Worm (Caenorhabditis elegans) whole organism, mixed stage, embryonic: Measurements from ENCODE around the gene C08B6.2.

Experiments
- blmp-1 ChIP-seq: fragments of 150-350 bp; optimal IDR thresholded peaks from 2 replicates; lab custom pipeline; 2014; ENCODE audit warnings: missing biosample characterization, missing genetic modification characterization
- ceh-43 ChIP-seq: fragments of 200-800 bp; sonication (Bioruptor generic); optimal IDR thresholded peaks from 2 replicates; lab custom pipeline; 2018; ENCODE audit warnings: mild to moderate bottlenecking, missing genetic modification characterization, moderate library complexity, missing compliant biosample characterization
- ceh-83 ChIP-seq: fragments of 200-800 bp; sonication (Bioruptor generic); optimal IDR thresholded peaks from 2 replicates; lab custom pipeline; 2018; ENCODE audit warnings: mild to moderate bottlenecking, missing genetic modification characterization, missing compliant biosample characterization
- ces-1 ChIP-seq: fragments of 150-350 bp; optimal IDR thresholded peaks from 2 replicates; lab custom pipeline; 2014; ENCODE audit warnings: missing biosample characterization, missing genetic modification reagents, missing genetic modification characterization
- cnd-1 ChIP-seq: fragments of 200-800 bp; sonication (Bioruptor generic); optimal IDR thresholded peaks from 2 replicates; lab custom pipeline; 2018; ENCODE audit warnings: mild to moderate bottlenecking, missing genetic modification characterization, missing compliant biosample characterization
- drap-1 ChIP-seq: fragments of 200-800 bp; sonication (Bioruptor generic); optimal IDR thresholded peaks from 3 replicates; lab custom pipeline; 2018; ENCODE audit warnings: mild to moderate bottlenecking, missing genetic modification characterization, missing compliant biosample characterization
- elt-1 ChIP-seq: sonication (generic microtip); optimal IDR thresholded peaks from 2 replicates; lab custom pipeline; 2017; ENCODE audit warnings: missing genetic modification characterization, mild to moderate bottlenecking, missing compliant biosample characterization, antibody characterized with exemption, moderate library complexity, borderline replicate concordance; ENCODE audit not compliant: insufficient read depth
- elt-3 ChIP-seq: fragments of 150-350 bp; optimal IDR thresholded peaks from 2 replicates; lab custom pipeline; 2014; ENCODE audit warnings: missing biosample characterization, missing genetic modification characterization
- hlh-1 ChIP-seq: fragments of 150-350 bp; optimal IDR thresholded peaks from 2 replicates; lab custom pipeline; 2014; ENCODE audit warnings: missing biosample characterization, missing genetic modification reagents, missing genetic modification characterization
- lin-13 ChIP-seq: fragments of 150-350 bp; optimal IDR thresholded peaks from 2 replicates; lab custom pipeline; 2014; ENCODE audit warnings: missing biosample characterization, missing genetic modification characterization
- lsy-2 ChIP-seq: fragments of 150-350 bp; optimal IDR thresholded peaks from 2 replicates; lab custom pipeline; 2014; ENCODE audit warnings: missing biosample characterization, missing genetic modification characterization
- mab-5 ChIP-seq: fragments of 150-350 bp; optimal IDR thresholded peaks from 2 replicates; lab custom pipeline; 2014; ENCODE audit warnings: missing biosample characterization, missing genetic modification characterization
- mep-1 ChIP-seq: fragments of 150-350 bp; optimal IDR thresholded peaks from 2 replicates; lab custom pipeline; 2017; ENCODE audit warnings: missing biosample characterization, missing genetic modification reagents, missing genetic modification characterization, inconsistent platforms
- mls-2 ChIP-seq: sonication (generic microtip); optimal IDR thresholded peaks from 2 replicates; lab custom pipeline; 2016; ENCODE audit warnings: mild to moderate bottlenecking, missing genetic modification characterization, moderate library complexity, missing compliant biosample characterization
- nhr-2 ChIP-seq: fragments of 150-350 bp; optimal IDR thresholded peaks from 2 replicates; lab custom pipeline; 2014; ENCODE audit warnings: missing biosample characterization, missing genetic modification characterization
- nhr-237 ChIP-seq: fragments of 150-350 bp; optimal IDR thresholded peaks from 2 replicates; lab custom pipeline; 2014; ENCODE audit warnings: missing biosample characterization, missing genetic modification characterization
- nhr-28 ChIP-seq: fragments of 150-350 bp; optimal IDR thresholded peaks from 2 replicates; lab custom pipeline; 2014; ENCODE audit warnings: missing biosample characterization, missing genetic modification characterization
- nhr-76 ChIP-seq: sonication (generic microtip); optimal IDR thresholded peaks from 2 replicates; lab custom pipeline; 2017; ENCODE audit warnings: missing biosample characterization, missing genetic modification characterization
- pha-4 ChIP-seq: fragments of 150-350 bp; optimal IDR thresholded peaks from 2 replicates; lab custom pipeline; 2018; ENCODE audit warnings: missing biosample characterization, missing genetic modification reagents, missing genetic modification characterization
- sem-2 ChIP-seq: fragments of 200-800 bp; sonication (Bioruptor generic); optimal IDR thresholded peaks from 2 replicates; lab custom pipeline; 2018; ENCODE audit warnings: mild to moderate bottlenecking, missing genetic modification characterization, missing compliant biosample characterization
- snpc-4 ChIP-seq: fragments of 150-350 bp; optimal IDR thresholded peaks from 2 replicates; lab custom pipeline; 2014; ENCODE audit warnings: missing biosample characterization, missing genetic modification characterization
- sptf-1 ChIP-seq: sonication (generic microtip); optimal IDR thresholded peaks from 2 replicates; lab custom pipeline; 2017; ENCODE audit warnings: mild to moderate bottlenecking, missing genetic modification characterization, moderate library complexity, missing compliant biosample characterization
- tbx-8 ChIP-seq: fragments of 200-800 bp; sonication (Bioruptor generic); optimal IDR thresholded peaks from 2 replicates; lab custom pipeline; 2018; ENCODE audit warnings: mild to moderate bottlenecking, missing genetic modification characterization, moderate library complexity, missing compliant biosample characterization
- unc-120 ChIP-seq: sonication (generic microtip); optimal IDR thresholded peaks from 2 replicates; lab custom pipeline; 2017; ENCODE audit warnings: missing genetic modification characterization, missing compliant biosample characterization; ENCODE audit not compliant: poor library complexity, severe bottlenecking
- unc-39 ChIP-seq: fragments of 150-350 bp; optimal IDR thresholded peaks from 2 replicates; lab custom pipeline; 2014; ENCODE audit warnings: missing biosample characterization, missing genetic modification characterization
- unc-62 ChIP-seq: fragments of 150-350 bp; optimal IDR thresholded peaks from 2 replicates; lab custom pipeline; 2014; ENCODE audit warnings: missing biosample characterization, missing genetic modification reagents, missing genetic modification characterization
- zip-8 ChIP-seq: fragments of 150-350 bp; optimal IDR thresholded peaks from 2 replicates; lab custom pipeline; 2014; ENCODE audit warnings: missing biosample characterization, missing genetic modification characterization
- ztf-11 ChIP-seq: fragments of 150-350 bp; optimal IDR thresholded peaks from 2 replicates; lab custom pipeline; 2014; ENCODE audit warnings: missing biosample characterization, missing genetic modification characterization

The C08B6.2 gene

DNA sequence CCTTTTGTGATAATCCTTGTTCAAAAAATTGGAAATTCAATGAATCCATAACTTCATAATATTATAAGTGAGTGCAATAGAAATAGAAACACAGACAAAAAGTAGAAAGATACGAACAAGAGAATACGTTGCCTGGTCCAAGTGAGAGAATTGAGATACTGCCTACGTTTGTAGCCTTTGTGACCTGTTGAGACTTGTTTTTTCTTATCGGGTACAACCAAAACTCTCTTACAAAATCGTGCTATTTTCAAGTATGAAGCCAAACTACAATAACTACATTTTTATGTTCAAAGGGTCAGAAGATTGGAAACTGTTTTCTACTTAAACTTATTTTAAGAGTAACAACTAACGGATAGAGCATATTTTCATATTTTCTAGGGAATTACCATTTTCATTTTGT lies 23.9 kb upstream of the C08B6.2 start, which contains the start of gene nhr-205:
nhr-205 (minus strand) TSS at position 141 of the 400 bp plus-strand sequence.
- no peak for TF ChIP-seq ceh-83 (GFP tag; lab: Kevin White, UChicago)
- no peak for TF ChIP-seq zip-8 (tag; lab: Kevin White, UChicago)
- TF ChIP-seq ceh-43, result no peak
- no peak for TF ChIP-seq mep-1
- TF ChIP-seq lsy-2 (tag; lab: Kevin White, UChicago), result no peak
- TF ChIP-seq lin-13, result no peak
- no peak for TF ChIP-seq drap-1 (GFP tag; lab: Kevin White, UChicago)
- no peak for TF ChIP-seq unc-120 (tag; lab: Kevin White, UChicago)
- no peak for TF ChIP-seq mls-2 (tag; lab: Kevin White, UChicago)
- TF ChIP-seq blmp-1 (tag; lab: Kevin White, UChicago), result no peak
- TF ChIP-seq unc-39 (tag; lab: Kevin White, UChicago), result no peak

DNA sequence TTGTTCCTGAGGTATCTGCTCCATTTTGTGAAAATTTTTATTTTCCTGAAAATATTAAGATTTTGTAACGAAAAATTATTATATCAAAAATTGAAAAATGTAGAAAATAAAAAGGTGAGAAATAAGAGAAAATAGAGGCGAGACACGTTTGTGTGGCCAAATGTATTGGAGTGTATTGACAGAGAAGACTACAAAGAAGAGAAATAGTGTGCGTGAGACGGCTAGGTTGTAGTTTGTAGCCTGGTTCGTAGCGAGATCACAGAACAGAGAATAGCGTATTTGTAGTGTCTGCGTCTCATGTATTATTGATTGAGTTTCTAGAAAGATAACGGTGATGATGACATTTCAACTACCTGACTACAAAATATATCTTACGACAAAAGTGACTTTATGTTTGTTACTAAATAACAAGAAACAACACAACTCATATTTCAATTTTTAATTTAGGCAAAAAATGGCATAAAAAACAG lies 21.5 kb upstream of the C08B6.2 start, which contains the start of gene nhr-12:
nhr-12 (minus strand) TSS at position 51 of the 470 bp plus-strand sequence.
- TF ChIP-seq nhr-237 (no peak), mep-1 (peak; percentile 13), nhr-28 (tag; lab: Kevin White, UChicago) (peak; percentile 50)
- TF ChIP-seq, all 35 proteins: peak for 2

DNA sequence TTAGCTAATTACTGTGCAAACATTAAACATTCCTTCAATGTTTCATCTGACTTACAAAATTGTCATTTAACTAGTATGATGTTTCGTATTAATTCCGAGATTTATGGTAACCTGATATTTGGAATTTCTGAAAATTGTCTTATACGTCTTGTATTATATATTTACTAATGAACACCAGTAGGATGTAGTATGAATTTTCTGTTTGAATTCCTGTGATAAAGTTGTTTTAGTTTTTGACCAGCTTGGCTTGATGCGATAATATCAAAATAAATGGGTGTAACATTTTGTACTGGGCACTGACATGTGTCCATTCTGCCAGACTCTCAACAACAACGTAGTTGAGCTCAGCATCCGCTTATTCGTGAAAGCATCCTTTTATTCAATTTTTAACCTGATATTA lies 20.6 kb upstream of the C08B6.2 start, which contains the start of gene R04B5.6:
R04B5.6 (plus strand) TSS at position 301 of the 400 bp plus-strand sequence.
- TF ChIP-seq nhr-76 (tag; lab: Kevin White, UChicago) (no peak), ceh-83 (GFP tag; lab: Kevin White, UChicago) (no peak), hlh-1 (peak; percentile 6), unc-39 (tag; lab: Kevin White, UChicago) (no peak), ces-1 (GFP tag; lab: Kevin White, UChicago) (no peak), cnd-1 (tag; lab: Kevin White, UChicago) (no peak), pha-4 (no peak)

DNA sequence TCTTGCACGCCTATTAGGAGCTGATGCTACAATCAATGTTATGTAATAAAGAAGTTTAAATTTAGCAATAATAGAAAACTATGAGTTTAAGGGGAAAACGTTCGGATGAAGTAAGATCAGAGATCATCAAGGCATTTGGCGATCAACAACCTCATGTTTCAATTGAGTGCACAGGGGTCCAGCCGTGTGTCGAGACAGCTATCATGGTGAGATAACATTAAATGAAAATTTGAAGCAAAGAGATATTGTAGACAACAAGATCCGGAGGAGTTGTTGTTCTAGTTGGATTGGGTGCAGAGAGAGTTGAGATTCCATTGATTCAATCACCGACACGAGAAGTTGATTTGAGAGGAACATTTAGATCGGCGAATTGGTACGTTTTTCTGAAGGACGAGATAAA lies 19.4 kb upstream of the C08B6.2 start:
- TF ChIP-seq ztf-11 (tag; lab: Kevin White, UChicago) (no peak), blmp-1 (tag; lab: Kevin White, UChicago) (no peak), tbx-8 (GFP tag; lab: Kevin White, UChicago) (no peak), nhr-28 (tag; lab: Kevin White, UChicago) (no peak), unc-62 (no peak), hlh-1 (peak; percentile 52), pha-4 (no peak)

DNA sequence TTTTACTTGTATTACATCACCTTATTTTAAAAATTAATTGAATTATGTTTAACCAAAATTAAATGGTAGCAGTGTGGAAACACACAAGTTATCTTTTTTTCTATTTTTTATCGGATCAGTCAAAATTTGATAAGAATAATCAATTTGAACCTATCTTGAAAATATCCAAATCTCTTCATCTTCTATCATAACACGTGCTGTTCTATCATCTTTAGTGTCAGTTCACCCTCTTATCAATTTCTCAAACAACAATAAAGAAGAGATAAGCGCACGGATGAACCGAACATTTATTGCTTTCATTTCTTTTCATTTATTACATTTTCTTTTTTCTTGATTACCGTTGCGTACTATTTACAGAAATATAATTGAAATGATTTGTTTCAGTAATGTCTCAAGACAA lies 18.4 kb upstream of the C08B6.2 start, which contains the start of gene R04B5.5:
R04B5.5 (plus strand) TSS at position 378 of the 400 bp plus-strand sequence.
- no peak for TF ChIP-seq ceh-43
- TF ChIP-seq snpc-4 (tag; lab: Kevin White, UChicago), result no peak
- TF ChIP-seq elt-3 (tag; lab: Kevin White, UChicago), result peak; percentile 86
- peak; percentile 30 for TF ChIP-seq elt-1 (tag; lab: Kevin White, UChicago)
- TF ChIP-seq unc-62, result peak; percentile 62

DNA sequence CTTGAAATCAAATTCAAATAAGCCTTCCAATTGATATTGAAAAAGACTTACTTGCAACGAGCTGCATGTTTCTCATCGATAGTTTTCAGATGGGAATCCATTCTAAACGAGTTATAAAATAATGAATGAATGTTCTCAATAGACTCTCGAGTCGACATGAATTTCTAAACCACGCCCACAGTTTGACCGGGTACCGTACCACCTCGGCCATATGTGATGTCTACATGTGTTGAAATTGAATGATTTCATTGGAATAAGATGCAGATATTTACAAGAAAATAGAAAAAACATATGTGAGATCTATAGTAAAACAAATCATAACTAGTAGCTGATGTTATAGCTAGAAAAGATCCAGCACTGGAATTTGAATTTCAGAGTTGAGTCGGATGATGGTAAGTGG lies 15.1 kb upstream of the C08B6.2 start, which contains the start of gene R04B5.7:
R04B5.7 (minus strand) TSS at position 101 of the 400 bp plus-strand sequence.
- no peak for TF ChIP-seq cnd-1 (tag; lab: Kevin White, UChicago)
- no peak for TF ChIP-seq sem-2 (GFP tag; lab: Kevin White, UChicago)
- no peak for TF ChIP-seq mab-5 (tag; lab: Kevin White, UChicago)
- TF ChIP-seq sptf-1 (tag; lab: Kevin White, UChicago), result no peak
- TF ChIP-seq nhr-76 (tag; lab: Kevin White, UChicago), result no peak
- no peak for TF ChIP-seq nhr-2 (tag; lab: Kevin White, UChicago)
- TF ChIP-seq nhr-28 (tag; lab: Kevin White, UChicago), result no peak
- no peak for TF ChIP-seq tbx-8 (GFP tag; lab: Kevin White, UChicago)

DNA sequence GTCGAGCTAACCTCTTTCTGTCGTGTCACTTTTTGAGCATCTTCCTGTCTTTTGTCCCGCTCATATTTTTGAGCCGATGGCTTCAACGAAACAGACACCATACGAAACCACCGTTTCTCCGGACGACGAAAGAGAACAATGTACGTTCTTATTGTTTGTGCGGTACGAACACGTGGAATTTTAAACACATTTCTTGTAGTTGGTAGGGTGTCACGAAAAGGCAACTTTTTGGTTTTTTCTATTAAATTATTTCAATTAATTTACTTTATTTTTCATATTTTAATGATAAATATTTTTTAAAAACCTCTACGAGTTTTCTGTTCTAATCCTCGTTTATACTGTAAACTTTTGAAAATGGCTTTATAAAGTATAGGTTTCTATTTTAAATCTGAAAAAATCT lies 14.4 kb upstream of the C08B6.2 start, which contains the start of gene R04B5.11:
R04B5.11 (minus strand) TSS at position 101 of the 400 bp plus-strand sequence.
- TF ChIP-seq ceh-83 (GFP tag; lab: Kevin White, UChicago) (no peak), nhr-237 (no peak), unc-62 (no peak)
